Worm (Caenorhabditis elegans) whole organism, L3 larva: Measurements from ENCODE around the gene srbc-58.

Experiments
- aly-2 ChIP-seq: fragments of 150-350 bp; optimal IDR thresholded peaks from 2 replicates; lab custom pipeline; 2014; ENCODE audit warnings: missing biosample characterization, missing genetic modification characterization
- ama-1 ChIP-seq: fragments of 150-350 bp; optimal IDR thresholded peaks from 2 replicates; lab custom pipeline; 2018
- ceh-82 ChIP-seq: fragments of 150-350 bp; optimal IDR thresholded peaks from 2 replicates; lab custom pipeline; 2014; ENCODE audit warnings: missing biosample characterization, missing genetic modification characterization
- ceh-9 ChIP-seq: sonication (generic microtip); optimal IDR thresholded peaks from 2 replicates; lab custom pipeline; 2018; ENCODE audit warnings: missing biosample characterization, missing genetic modification characterization
- elt-3 ChIP-seq, 3 experiments: fragments of 150-350 bp in 1 of 3; sonication (generic microtip) in 2 of 3; optimal IDR thresholded peaks; 2 replicates in 2 of 3; 4 replicates in 1 of 3; lab custom pipeline; 2014 to 2017; ENCODE audit warnings: missing biosample characterization in 3 of 3, missing genetic modification characterization in 3 of 3
- nhr-11 ChIP-seq: fragments of 150-350 bp; optimal IDR thresholded peaks from 2 replicates; lab custom pipeline; 2014; ENCODE audit warnings: missing biosample characterization, missing genetic modification characterization
- nhr-12 ChIP-seq: fragments of 150-350 bp; optimal IDR thresholded peaks from 2 replicates; lab custom pipeline; 2014; ENCODE audit warnings: missing biosample characterization, missing genetic modification characterization
- nhr-25 ChIP-seq: sonication (generic microtip); optimal IDR thresholded peaks from 2 replicates; lab custom pipeline; 2017; ENCODE audit warnings: missing biosample characterization, missing genetic modification characterization
- nhr-77 ChIP-seq: fragments of 150-350 bp; optimal IDR thresholded peaks from 2 replicates; lab custom pipeline; 2014; ENCODE audit warnings: missing biosample characterization, missing genetic modification characterization
- sea-2 ChIP-seq: fragments of 150-350 bp; sonication (generic microtip); optimal IDR thresholded peaks from 4 replicates; lab custom pipeline; 2014; ENCODE audit warnings: missing biosample characterization, missing genetic modification reagents, missing genetic modification characterization
- zag-1 ChIP-seq: fragments of 150-350 bp; optimal IDR thresholded peaks from 2 replicates; lab custom pipeline; 2014; ENCODE audit warnings: missing biosample characterization, missing genetic modification characterization

- no peak for TF ChIP-seq nhr-12 (tag; lab: Kevin White, UChicago)
- TF ChIP-seq nhr-11 (tag; lab: Kevin White, UChicago), result no peak
- no peak for TF ChIP-seq elt-3 (tag; optimal IDR thresholded peaks at IDR 0.05; lab: Kevin White, UChicago)
- no peak for TF ChIP-seq zag-1
- TF ChIP-seq ceh-9 (tag; lab: Kevin White, UChicago), result no peak
- no peak for TF ChIP-seq nhr-25 (tag; lab: Kevin White, UChicago)
- TF ChIP-seq ama-1 (lab: Kevin White, UChicago), result no peak
- no peak for TF ChIP-seq sea-2 (GFP tag; lab: Kevin White, UChicago)
- TF ChIP-seq aly-2 (tag; lab: Kevin White, UChicago), result no peak
- TF ChIP-seq ceh-82 (tag; lab: Kevin White, UChicago), result no peak
- no peak for TF ChIP-seq nhr-77 (tag; lab: Kevin White, UChicago)
Observed at ce11 chrV:764732-765131, 10.1 kb upstream of the srbc-58 start, which contains the start of gene str-238.
